Worm (Caenorhabditis elegans) whole organism, L1 larva: ENCODE results near the gene vwa-8.
A peak's percentile ranks its signal among the peaks of the same experiment; 100 is the strongest.

Experiments
- Y116A8C.19 ChIP-seq: sonication (generic microtip); optimal IDR thresholded peaks from 2 replicates; lab custom pipeline; 2016; ENCODE audit warnings: missing compliant biosample characterization, missing genetic modification characterization, borderline replicate concordance
- alr-1 ChIP-seq: fragments of 200-800 bp; sonication (Bioruptor generic); optimal IDR thresholded peaks from 2 replicates; lab custom pipeline; 2018; ENCODE audit warnings: borderline replicate concordance, mild to moderate bottlenecking, missing genetic modification characterization, missing compliant biosample characterization
- aly-2 ChIP-seq: fragments of 150-350 bp; optimal IDR thresholded peaks from 2 replicates; lab custom pipeline; 2014; ENCODE audit warnings: missing biosample characterization, missing genetic modification characterization
- blmp-1 ChIP-seq: fragments of 150-350 bp; optimal IDR thresholded peaks from 2 replicates; lab custom pipeline; 2014; ENCODE audit warnings: missing biosample characterization, missing genetic modification characterization
- ceh-63 ChIP-seq: fragments of 200-800 bp; sonication (Bioruptor generic); optimal IDR thresholded peaks from 2 replicates; lab custom pipeline; 2018; ENCODE audit warnings: mild to moderate bottlenecking, missing genetic modification characterization, missing compliant biosample characterization
- ceh-82 ChIP-seq, 3 experiments: fragments of 150-350 bp in 1 of 3; sonication (generic microtip) in 2 of 3; optimal IDR thresholded peaks; 2 replicates each; lab custom pipeline; 2014 to 2017; ENCODE audit warnings: missing biosample characterization in 3 of 3, missing genetic modification characterization in 3 of 3
- ceh-88 ChIP-seq: fragments of 200-800 bp; sonication (Bioruptor generic); IDR thresholded peaks from 2 replicates; pipeline ENCODE4 v1.3.6; 2022; ENCODE audit warnings: missing genetic modification characterization, missing compliant biosample characterization
- dpl-1 ChIP-seq, 3 experiments: fragments of 150-350 bp in 2 of 3; sonication (generic microtip) in 1 of 3; optimal IDR thresholded peaks; 2 replicates each; lab custom pipeline; 2014 to 2017; ENCODE audit warnings: missing biosample characterization in 3 of 3, missing genetic modification characterization in 3 of 3, missing genetic modification reagents in 3 of 3
- efl-1 ChIP-seq, 4 experiments: fragments of 150-350 bp; optimal IDR thresholded peaks in 3 of 4; peaks in 1 of 4; 1 replicate in 1 of 4; 2 replicates in 3 of 4; lab custom pipeline; 2014; ENCODE audit warnings: missing biosample characterization in 2 of 4, missing genetic modification characterization in 2 of 4, missing genetic modification reagents in 2 of 4
- efl-3 ChIP-seq: fragments of 200-800 bp; sonication (Bioruptor generic); optimal IDR thresholded peaks from 2 replicates; lab custom pipeline; 2018; ENCODE audit warnings: mild to moderate bottlenecking, missing genetic modification characterization, missing compliant biosample characterization
- egl-27 ChIP-seq, 2 experiments: fragments of 150-350 bp in 1 of 2; sonication (generic microtip); optimal IDR thresholded peaks; 3 replicates each; lab custom pipeline; 2017 to 2018; ENCODE audit warnings: missing biosample characterization in 2 of 2, missing genetic modification characterization in 2 of 2, missing genetic modification reagents in 2 of 2
- elt-2 ChIP-seq: sonication (generic microtip); optimal IDR thresholded peaks from 2 replicates; lab custom pipeline; 2016; ENCODE audit warnings: missing genetic modification characterization, mild to moderate bottlenecking, inconsistent platforms, missing compliant biosample characterization, missing genetic modification reagents
- elt-3 ChIP-seq, 6 experiments: fragments of 150-350 bp in 1 of 6; sonication (generic microtip); optimal IDR thresholded peaks; 2 replicates each; lab custom pipeline; 2017 to 2018; ENCODE audit warnings: missing biosample characterization in 6 of 6, missing genetic modification characterization in 6 of 6, inconsistent platforms in 1 of 6
- ets-5 ChIP-seq: fragments of 200-800 bp; sonication (Bioruptor generic); IDR thresholded peaks from 2 replicates; pipeline ENCODE4 v1.3.6; 2022; ENCODE audit warnings: missing genetic modification characterization, missing compliant biosample characterization
- fkh-4 ChIP-seq: sonication (generic microtip); optimal IDR thresholded peaks from 2 replicates; lab custom pipeline; 2016; ENCODE audit warnings: missing compliant biosample characterization, missing genetic modification characterization, borderline replicate concordance
- grh-1 ChIP-seq: fragments of 200-800 bp; sonication (Bioruptor generic); IDR thresholded peaks from 2 replicates; pipeline ENCODE4 v1.3.6; 2022; ENCODE audit warnings: missing genetic modification reagents, missing genetic modification characterization, missing compliant biosample characterization
- hlh-17 ChIP-seq: fragments of 200-800 bp; sonication (Bioruptor generic); optimal IDR thresholded peaks from 2 replicates; lab custom pipeline; 2018; ENCODE audit warnings: missing genetic modification characterization, mild to moderate bottlenecking, missing compliant biosample characterization, moderate library complexity, borderline replicate concordance
- irx-1 ChIP-seq: sonication (generic microtip); optimal IDR thresholded peaks from 2 replicates; lab custom pipeline; 2016; ENCODE audit warnings: missing genetic modification characterization, missing compliant biosample characterization
- jun-1 ChIP-seq: fragments of 150-350 bp; optimal IDR thresholded peaks from 2 replicates; lab custom pipeline; 2014; ENCODE audit warnings: missing biosample characterization, missing genetic modification reagents, missing genetic modification characterization
- lin-14 ChIP-seq: fragments of 200-800 bp; sonication (Bioruptor generic); optimal IDR thresholded peaks from 2 replicates; lab custom pipeline; 2018; ENCODE audit warnings: mild to moderate bottlenecking, missing genetic modification characterization, moderate library complexity, missing compliant biosample characterization
- lin-35 ChIP-seq, 2 experiments: fragments of 150-350 bp; optimal IDR thresholded peaks; 2 replicates each; lab custom pipeline; 2014; ENCODE audit warnings: missing biosample characterization in 2 of 2, missing genetic modification characterization in 2 of 2, missing genetic modification reagents in 2 of 2
- mab-9 ChIP-seq: fragments of 200-800 bp; sonication (Bioruptor generic); IDR thresholded peaks from 2 replicates; pipeline ENCODE4 v1.3.6; 2022; ENCODE audit warnings: missing genetic modification reagents, missing genetic modification characterization, missing compliant biosample characterization
- mdl-1 ChIP-seq, 2 experiments: fragments of 150-350 bp; optimal IDR thresholded peaks; 2 replicates each; lab custom pipeline; 2014 to 2017; ENCODE audit warnings: missing biosample characterization in 2 of 2, missing genetic modification characterization in 2 of 2, inconsistent platforms in 1 of 2
- mep-1 ChIP-seq: fragments of 150-350 bp; optimal IDR thresholded peaks from 2 replicates; lab custom pipeline; 2014; ENCODE audit warnings: missing biosample characterization, missing genetic modification characterization
- nhr-11 ChIP-seq: fragments of 150-350 bp; optimal IDR thresholded peaks from 2 replicates; lab custom pipeline; 2014; ENCODE audit warnings: missing biosample characterization, missing genetic modification characterization
- nhr-20 ChIP-seq: sonication (generic microtip); optimal IDR thresholded peaks from 2 replicates; lab custom pipeline; 2016; ENCODE audit warnings: mild to moderate bottlenecking, missing genetic modification characterization, missing compliant biosample characterization
- nhr-71 ChIP-seq: sonication (generic microtip); optimal IDR thresholded peaks from 2 replicates; lab custom pipeline; 2016; ENCODE audit warnings: mild to moderate bottlenecking, missing genetic modification characterization, moderate library complexity, missing compliant biosample characterization
- nhr-84 ChIP-seq: sonication (generic microtip); optimal IDR thresholded peaks from 2 replicates; lab custom pipeline; 2017; ENCODE audit warnings: missing biosample characterization, missing genetic modification characterization
- nhr-85 ChIP-seq: sonication (generic microtip); peaks from one replicate; lab custom pipeline; 2016; ENCODE audit warnings: missing genetic modification characterization, inconsistent platforms, missing compliant biosample characterization
- nhr-90 ChIP-seq: sonication (generic microtip); optimal IDR thresholded peaks from 2 replicates; lab custom pipeline; 2016; ENCODE audit warnings: mild to moderate bottlenecking, missing genetic modification characterization, missing compliant biosample characterization; ENCODE audit not compliant: poor library complexity
- pag-3 ChIP-seq: sonication (generic microtip); optimal IDR thresholded peaks from 2 replicates; lab custom pipeline; 2017; ENCODE audit warnings: missing genetic modification characterization, mild to moderate bottlenecking, missing compliant biosample characterization, antibody characterized with exemption, borderline replicate concordance; ENCODE audit not compliant: insufficient read depth
- rnt-1 ChIP-seq: sonication (generic microtip); optimal IDR thresholded peaks from 2 replicates; lab custom pipeline; 2016; ENCODE audit warnings: mild to moderate bottlenecking, missing genetic modification characterization, moderate library complexity, missing compliant biosample characterization
- snu-23 ChIP-seq: sonication (generic microtip); optimal IDR thresholded peaks from 2 replicates; lab custom pipeline; 2016; ENCODE audit warnings: missing genetic modification characterization, missing compliant biosample characterization
- tbx-2 ChIP-seq: sonication (generic microtip); optimal IDR thresholded peaks from 2 replicates; lab custom pipeline; 2016; ENCODE audit warnings: missing genetic modification characterization, missing compliant biosample characterization
- unc-130 ChIP-seq: fragments of 150-350 bp; optimal IDR thresholded peaks from 2 replicates; lab custom pipeline; 2017; ENCODE audit warnings: missing biosample characterization, missing genetic modification characterization, inconsistent platforms
- vab-15 ChIP-seq: sonication (generic microtip); optimal IDR thresholded peaks from 2 replicates; lab custom pipeline; 2017; ENCODE audit warnings: missing genotype, mild to moderate bottlenecking, missing genetic modification characterization, missing compliant biosample characterization
- zag-1 ChIP-seq: fragments of 150-350 bp; optimal IDR thresholded peaks from 2 replicates; lab custom pipeline; 2014; ENCODE audit warnings: missing biosample characterization, missing genetic modification characterization

vwa-8 gene

DNA sequence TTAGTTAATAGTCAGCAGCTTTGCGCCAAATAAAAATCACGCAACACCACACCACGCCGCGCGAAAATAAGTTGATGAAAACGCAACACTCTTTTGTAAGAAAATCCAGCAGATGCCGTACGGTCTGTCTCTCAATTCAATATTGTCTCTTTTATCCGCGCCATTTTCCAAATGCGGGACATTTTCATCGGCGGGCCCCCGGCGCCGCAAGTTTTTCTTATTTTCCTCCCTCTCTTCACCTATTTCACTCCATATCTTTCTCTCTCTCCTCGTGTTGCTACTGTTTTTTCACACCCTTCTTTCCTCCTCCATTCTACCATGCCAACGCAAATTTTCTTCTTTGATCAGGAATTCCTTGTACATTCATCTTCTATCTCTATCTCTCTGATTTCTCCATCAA, 15.1 kb downstream of the vwa-8 start:
- TF ChIP-seq ceh-82 (tag; optimal IDR thresholded peaks at IDR 0.05; lab: Kevin White, UChicago) (no peak), mep-1 (no peak), blmp-1 (tag; lab: Kevin White, UChicago) (peak; percentile 71), hlh-17 (GFP tag; lab: Kevin White, UChicago) (no peak), nhr-71 (tag; lab: Kevin White, UChicago) (peak; percentile 34), lin-14 (peak; percentile 55), ceh-63 (GFP tag; lab: Kevin White, UChicago) (no peak), vab-15 (tag; lab: Kevin White, UChicago) (no peak), lin-35 (GFP tag; optimal IDR thresholded peaks at IDR 0.05; lab: Kevin White, UChicago) (no peak), irx-1 (tag; lab: Kevin White, UChicago) (no peak), Y116A8C.19 (no peak), efl-3 (GFP tag; lab: Kevin White, UChicago) (no peak), mab-9 (GFP tag; lab: Robert Waterston, UW) (no peak), egl-27 (tag; optimal IDR thresholded peaks at IDR 0.05; lab: Kevin White, UChicago) (no peak), unc-130 (tag; lab: Kevin White, UChicago) (no peak), dpl-1 (GFP tag; optimal IDR thresholded peaks at IDR 0.05; lab: Kevin White, UChicago) (no peak), mdl-1 (tag; optimal IDR thresholded peaks at IDR 0.05; lab: Kevin White, UChicago) (peak in 1 of 2 experiments; percentile 22), jun-1 (no peak), grh-1 (GFP tag; lab: Robert Waterston, UW) (peak; percentile 14; the same call in 1 of the 2 replicates), nhr-90 (tag; lab: Kevin White, UChicago) (peak; percentile 11), snu-23 (GFP tag; lab: Kevin White, UChicago) (peak; percentile 42), aly-2 (tag; lab: Kevin White, UChicago) (no peak), rnt-1 (tag; lab: Kevin White, UChicago) (no peak), nhr-84 (tag; lab: Kevin White, UChicago) (no peak), pag-3 (tag; lab: Kevin White, UChicago) (no peak), nhr-20 (tag; lab: Kevin White, UChicago) (peak; percentile 37), nhr-85 (tag; lab: Kevin White, UChicago) (peak; percentile 89), elt-2 (no peak)
- TF ChIP-seq, all 84 proteins: peak for 9

DNA sequence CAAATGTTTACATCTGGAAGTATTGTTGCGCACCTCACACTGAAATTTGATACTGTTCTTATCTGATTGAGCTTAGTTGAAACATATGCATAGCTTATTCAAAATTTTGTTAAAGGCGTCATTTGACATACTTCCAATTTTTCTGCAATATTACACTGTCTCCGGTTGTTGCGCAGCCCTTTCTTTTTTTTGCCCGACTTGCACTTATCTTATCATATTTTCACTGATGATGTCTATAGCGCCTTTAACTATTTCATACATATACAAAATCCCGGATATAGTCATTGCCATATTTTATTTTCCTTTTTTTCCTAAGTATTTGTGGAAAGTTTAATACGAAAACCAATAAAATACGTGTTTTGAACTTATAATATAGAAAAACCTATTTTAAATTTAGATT, 15.5 kb downstream of the vwa-8 start:
- no peak for TF ChIP-seq zag-1 (tag; lab: Kevin White, UChicago)
- TF ChIP-seq blmp-1 (tag; lab: Kevin White, UChicago), result peak; percentile 59
- TF ChIP-seq nhr-11 (tag; lab: Kevin White, UChicago), result no peak
- no peak for TF ChIP-seq ets-5 (GFP tag; lab: Robert Waterston, UW)
- no peak for TF ChIP-seq rnt-1 (tag; lab: Kevin White, UChicago)
- TF ChIP-seq grh-1 (GFP tag; lab: Robert Waterston, UW), result peak; percentile 4; the same call in 1 of the 2 replicates
- peak in 1 of 6 experiments; percentile 41 for TF ChIP-seq elt-3 (tag; optimal IDR thresholded peaks at IDR 0.05; lab: Kevin White, UChicago)
- no peak for TF ChIP-seq ceh-88 (GFP tag; lab: Robert Waterston, UW)
- no peak for TF ChIP-seq fkh-4 (tag; lab: Kevin White, UChicago)
- no peak for TF ChIP-seq alr-1 (tag; lab: Kevin White, UChicago)
- no peak for TF ChIP-seq lin-14
- no peak for TF ChIP-seq tbx-2
- no peak for TF ChIP-seq efl-1 (optimal IDR thresholded peaks at IDR 0.05; lab: Kevin White, UChicago)
- no peak for TF ChIP-seq efl-1 (GFP tag; optimal IDR thresholded peaks at IDR 0.05 in 1 of 2; lab: Kevin White, UChicago)
- TF ChIP-seq, all 84 proteins: peak for 3
